Worm (Caenorhabditis elegans) whole organism, L1 larva: ENCODE results near the gene C48B4.11.

ENCODE experiments used
- ama-1 ChIP-seq: fragments of 150-350 bp; optimal IDR thresholded peaks from 2 replicates; lab custom pipeline; 2014
- ceh-63 ChIP-seq: fragments of 200-800 bp; sonication (Bioruptor generic); optimal IDR thresholded peaks from 2 replicates; lab custom pipeline; 2018; ENCODE audit warnings: mild to moderate bottlenecking, missing genetic modification characterization, missing compliant biosample characterization
- ceh-8 ChIP-seq: fragments of 200-800 bp; sonication (Bioruptor generic); optimal IDR thresholded peaks from 2 replicates; lab custom pipeline; 2018; ENCODE audit warnings: mild to moderate bottlenecking, missing genetic modification characterization, moderate library complexity, missing compliant biosample characterization
- efl-3 ChIP-seq: fragments of 200-800 bp; sonication (Bioruptor generic); optimal IDR thresholded peaks from 2 replicates; lab custom pipeline; 2018; ENCODE audit warnings: mild to moderate bottlenecking, missing genetic modification characterization, missing compliant biosample characterization
- elt-2 ChIP-seq: sonication (generic microtip); optimal IDR thresholded peaks from 2 replicates; lab custom pipeline; 2016; ENCODE audit warnings: missing genetic modification characterization, mild to moderate bottlenecking, inconsistent platforms, missing compliant biosample characterization, missing genetic modification reagents
- fkh-8 ChIP-seq: sonication (generic microtip); optimal IDR thresholded peaks from 2 replicates; lab custom pipeline; 2016; ENCODE audit warnings: mild to moderate bottlenecking, missing genetic modification characterization, missing compliant biosample characterization
- fos-1 ChIP-seq: fragments of 150-350 bp; optimal IDR thresholded peaks from 2 replicates; lab custom pipeline; 2014; ENCODE audit warnings: missing biosample characterization, missing genetic modification characterization
- jun-1 ChIP-seq: fragments of 150-350 bp; optimal IDR thresholded peaks from 2 replicates; lab custom pipeline; 2014; ENCODE audit warnings: missing biosample characterization, missing genetic modification reagents, missing genetic modification characterization
- lin-14 ChIP-seq: fragments of 200-800 bp; sonication (Bioruptor generic); optimal IDR thresholded peaks from 2 replicates; lab custom pipeline; 2018; ENCODE audit warnings: mild to moderate bottlenecking, missing genetic modification characterization, moderate library complexity, missing compliant biosample characterization
- lin-15B ChIP-seq: fragments of 150-350 bp; sonication (generic microtip); optimal IDR thresholded peaks from 3 replicates; lab custom pipeline; 2014; ENCODE audit warnings: missing biosample characterization, missing genetic modification characterization
- lin-35 ChIP-seq, 2 experiments: fragments of 150-350 bp; optimal IDR thresholded peaks; 2 replicates each; lab custom pipeline; 2014; ENCODE audit warnings: missing biosample characterization in 2 of 2, missing genetic modification characterization in 2 of 2, missing genetic modification reagents in 2 of 2
- lsy-2 ChIP-seq, 2 experiments: fragments of 150-350 bp; optimal IDR thresholded peaks; 2 replicates each; lab custom pipeline; 2014; ENCODE audit warnings: missing biosample characterization in 2 of 2, missing genetic modification characterization in 2 of 2
- mdl-1 ChIP-seq, 2 experiments: fragments of 150-350 bp; optimal IDR thresholded peaks; 2 replicates each; lab custom pipeline; 2014 to 2017; ENCODE audit warnings: missing biosample characterization in 2 of 2, missing genetic modification characterization in 2 of 2, inconsistent platforms in 1 of 2
- nhr-11 ChIP-seq: fragments of 150-350 bp; optimal IDR thresholded peaks from 2 replicates; lab custom pipeline; 2014; ENCODE audit warnings: missing biosample characterization, missing genetic modification characterization
- nhr-47 ChIP-seq: sonication (generic microtip); optimal IDR thresholded peaks from 2 replicates; lab custom pipeline; 2016; ENCODE audit warnings: mild to moderate bottlenecking, missing genetic modification characterization, moderate library complexity, missing compliant biosample characterization
- nhr-71 ChIP-seq: sonication (generic microtip); optimal IDR thresholded peaks from 2 replicates; lab custom pipeline; 2016; ENCODE audit warnings: mild to moderate bottlenecking, missing genetic modification characterization, moderate library complexity, missing compliant biosample characterization
- nhr-84 ChIP-seq: sonication (generic microtip); optimal IDR thresholded peaks from 2 replicates; lab custom pipeline; 2017; ENCODE audit warnings: missing biosample characterization, missing genetic modification characterization
- nhr-90 ChIP-seq: sonication (generic microtip); optimal IDR thresholded peaks from 2 replicates; lab custom pipeline; 2016; ENCODE audit warnings: mild to moderate bottlenecking, missing genetic modification characterization, missing compliant biosample characterization; ENCODE audit not compliant: poor library complexity
- pag-3 ChIP-seq: sonication (generic microtip); optimal IDR thresholded peaks from 2 replicates; lab custom pipeline; 2017; ENCODE audit warnings: missing genetic modification characterization, mild to moderate bottlenecking, missing compliant biosample characterization, antibody characterized with exemption, borderline replicate concordance; ENCODE audit not compliant: insufficient read depth
- pqm-1 ChIP-seq: sonication (generic microtip); optimal IDR thresholded peaks from 3 replicates; lab custom pipeline; 2017; ENCODE audit warnings: missing biosample characterization, missing genetic modification characterization
- snpc-4 ChIP-seq: fragments of 150-350 bp; optimal IDR thresholded peaks from 2 replicates; lab custom pipeline; 2014; ENCODE audit warnings: missing biosample characterization, missing genetic modification characterization
- swsn-7 ChIP-seq: sonication (generic microtip); optimal IDR thresholded peaks from 2 replicates; lab custom pipeline; 2016; ENCODE audit warnings: missing genetic modification characterization, missing compliant biosample characterization
- tbx-2 ChIP-seq: sonication (generic microtip); optimal IDR thresholded peaks from 2 replicates; lab custom pipeline; 2016; ENCODE audit warnings: missing genetic modification characterization, missing compliant biosample characterization
- tlp-1 ChIP-seq: fragments of 150-350 bp; optimal IDR thresholded peaks from 2 replicates; lab custom pipeline; 2014; ENCODE audit warnings: missing biosample characterization, missing genetic modification characterization
- unc-130 ChIP-seq: fragments of 150-350 bp; optimal IDR thresholded peaks from 2 replicates; lab custom pipeline; 2017; ENCODE audit warnings: missing biosample characterization, missing genetic modification characterization, inconsistent platforms
- unc-30 ChIP-seq: sonication (generic microtip); optimal IDR thresholded peaks from 2 replicates; lab custom pipeline; 2017; ENCODE audit warnings: missing biosample characterization, missing genetic modification characterization
- unc-98 ChIP-seq: fragments of 200-800 bp; sonication (Bioruptor generic); IDR thresholded peaks from 2 replicates; pipeline ENCODE4 v1.3.6; 2022; ENCODE audit warnings: missing genetic modification characterization, missing compliant biosample characterization
- zag-1 ChIP-seq: fragments of 150-350 bp; optimal IDR thresholded peaks from 2 replicates; lab custom pipeline; 2014; ENCODE audit warnings: missing biosample characterization, missing genetic modification characterization
- zip-4 ChIP-seq: fragments of 200-800 bp; sonication (Bioruptor generic); optimal IDR thresholded peaks from 2 replicates; lab custom pipeline; 2018; ENCODE audit warnings: mild to moderate bottlenecking, missing genetic modification characterization, moderate library complexity, missing compliant biosample characterization
- ztf-11 ChIP-seq, 2 experiments: sonication (generic microtip); optimal IDR thresholded peaks; 2 replicates each; lab custom pipeline; 2016 to 2017; ENCODE audit warnings: missing genetic modification characterization in 2 of 2, missing biosample characterization in 1 of 2, missing compliant biosample characterization in 1 of 2

C48B4.11 gene

DNA sequence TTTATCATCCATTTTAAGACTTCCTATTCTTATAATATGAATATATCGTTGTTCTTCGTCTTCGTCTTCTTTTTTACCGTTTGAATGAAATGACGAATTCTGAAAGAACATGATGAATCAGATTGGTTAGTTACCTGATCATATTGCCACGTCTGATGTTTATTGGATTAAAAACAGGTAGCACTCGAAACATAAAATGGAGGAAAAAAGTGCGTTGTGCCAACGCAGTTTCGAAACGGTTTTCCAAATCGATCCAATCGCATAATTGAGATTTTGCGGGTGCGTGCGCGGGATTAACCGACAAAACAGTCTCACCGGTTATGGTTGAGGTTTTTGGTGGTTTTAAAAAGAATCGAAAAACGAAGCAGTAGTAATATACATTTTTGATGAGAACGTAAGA, 29.6 kb upstream of the C48B4.11 start, which contains the start of gene rom-2:
Gene rom-2, minus strand, starts transcription at position 101 of the 400 bp plus-strand sequence.
- no peak for TF ChIP-seq snpc-4
- TF ChIP-seq efl-3 (GFP tag; lab: Kevin White, UChicago) = no peak

DNA sequence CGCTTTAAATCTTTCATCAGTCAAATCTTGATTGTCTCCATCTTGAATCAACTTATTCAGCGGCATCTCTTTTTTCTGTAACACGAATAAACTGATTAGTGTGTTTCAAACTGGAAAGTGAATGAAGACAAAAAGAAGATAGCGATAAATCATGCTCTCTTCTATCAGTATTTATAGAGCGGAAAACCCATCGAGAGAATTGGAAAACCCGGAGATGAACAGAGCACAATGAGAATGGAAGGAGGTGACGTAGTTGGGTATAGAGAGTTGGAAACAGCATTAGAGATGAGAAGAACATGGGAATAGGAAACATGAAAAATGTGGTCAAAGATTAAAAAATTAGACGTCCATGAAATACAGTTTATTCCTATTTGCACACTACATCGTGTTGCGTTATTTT, 26.2 kb upstream of the C48B4.11 start, which contains the start of gene acox-1.5:
Gene acox-1.5, minus strand, starts transcription at position 75 of the 400 bp plus-strand sequence.
- no peak for TF ChIP-seq lin-15B (tag; lab: Kevin White, UChicago)
- peak; percentile 35 for TF ChIP-seq elt-2 (tag; lab: Kevin White, UChicago)

DNA sequence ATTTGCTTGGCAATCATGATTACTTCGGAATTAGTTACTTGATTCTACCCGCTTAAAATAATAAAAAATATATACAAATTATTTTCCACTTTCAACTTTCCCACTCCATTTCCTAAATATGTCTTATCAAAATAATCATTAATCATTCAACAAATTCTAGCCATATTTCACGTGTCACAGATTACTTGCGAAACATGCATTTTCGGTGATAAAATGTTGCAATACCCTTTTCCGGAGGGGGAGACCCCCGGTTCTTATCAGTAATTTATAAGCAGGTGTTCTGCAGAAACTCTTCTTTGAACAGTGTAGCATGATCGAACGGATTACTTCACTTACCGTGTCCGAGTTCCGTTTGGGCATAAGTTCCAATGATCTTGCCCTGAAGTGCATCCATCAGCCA, 24.3 kb upstream of the C48B4.11 start:
- TF ChIP-seq pqm-1 (no peak), mdl-1 (tag; optimal IDR thresholded peaks at IDR 0.05; lab: Kevin White, UChicago) (peak in 1 of 2 experiments; percentile 2), lin-35 (GFP tag; optimal IDR thresholded peaks at IDR 0.05; lab: Kevin White, UChicago) (no peak), ama-1 (no peak), elt-2 (tag; lab: Kevin White, UChicago) (peak; percentile 83)
- TF ChIP-seq, all 84 proteins: peak for 2

DNA sequence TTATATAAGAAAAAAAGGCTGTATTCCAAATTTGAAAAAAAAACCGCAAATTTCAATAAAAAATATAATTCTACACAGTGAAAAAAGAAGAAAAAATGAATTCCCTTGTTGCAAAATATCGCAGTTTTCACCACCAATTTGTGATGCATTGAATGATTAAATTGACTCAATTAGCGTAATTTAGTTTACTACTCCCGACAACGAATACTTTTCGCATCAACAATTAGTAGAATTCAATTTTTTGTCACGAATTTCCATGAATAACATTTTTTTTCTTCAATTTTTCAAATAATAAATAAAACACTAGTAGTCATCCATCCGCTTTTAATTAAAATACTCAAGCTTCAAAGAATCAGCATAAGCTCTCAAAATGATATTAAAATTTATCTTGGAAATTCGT, 19.4 kb upstream of the C48B4.11 start:
- TF ChIP-seq tlp-1 (no peak), jun-1 (no peak), unc-130 (tag; lab: Kevin White, UChicago) (no peak), swsn-7 (tag; lab: Kevin White, UChicago) (no peak), zag-1 (peak; percentile 6), unc-98 (no peak), nhr-84 (tag; lab: Kevin White, UChicago) (no peak), nhr-71 (tag; lab: Kevin White, UChicago) (peak; percentile 52), lin-14 (peak; percentile 72), fkh-8 (tag; lab: Kevin White, UChicago) (peak; percentile 38), lsy-2 (tag; optimal IDR thresholded peaks at IDR 0.05; lab: Kevin White, UChicago) (peak; percentile 5 to 29), nhr-47 (tag; lab: Kevin White, UChicago) (peak; percentile 36), ceh-8 (GFP tag; lab: Kevin White, UChicago) (peak; percentile 94), nhr-90 (tag; lab: Kevin White, UChicago) (no peak)

DNA sequence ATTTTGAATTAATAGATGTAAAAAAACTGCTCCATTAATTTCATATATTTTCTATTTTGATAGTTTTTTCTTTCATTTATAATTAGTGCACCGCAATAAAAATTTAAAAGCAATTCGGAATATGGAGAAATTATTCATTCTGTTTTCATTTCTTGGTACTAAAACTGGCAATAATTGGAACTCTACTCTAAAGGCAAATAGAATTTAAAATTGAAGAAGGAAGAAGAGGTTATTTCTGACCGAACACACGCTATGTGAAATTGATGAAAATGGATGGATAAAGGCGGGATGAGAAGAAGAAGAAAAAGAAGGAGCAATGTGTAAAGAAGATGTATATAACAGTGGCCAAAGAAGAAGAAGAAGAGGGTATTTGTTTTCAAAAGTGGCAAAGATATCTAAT, 17.3 kb upstream of the C48B4.11 start:
- no peak for TF ChIP-seq fos-1 (tag; lab: Kevin White, UChicago)
- no peak for TF ChIP-seq nhr-11 (tag; lab: Kevin White, UChicago)

DNA sequence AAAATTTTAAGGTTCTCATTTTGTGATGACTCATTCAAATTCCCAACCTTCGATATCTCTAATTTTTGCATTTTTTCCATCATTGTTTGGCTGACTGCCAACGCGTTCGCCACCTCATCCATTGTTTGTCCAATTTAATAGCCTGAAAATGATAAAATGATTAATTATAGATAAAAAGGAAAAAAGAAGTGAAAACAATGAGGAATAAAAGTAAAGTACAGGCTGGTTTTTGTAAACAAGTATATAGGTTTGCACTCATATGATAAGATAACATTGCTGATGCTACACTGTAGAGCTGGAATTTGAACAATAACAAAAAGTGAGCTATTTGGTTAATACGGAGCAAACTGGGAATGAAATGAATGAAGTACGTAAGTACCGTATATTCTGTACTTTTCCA, 16.3 kb upstream of the C48B4.11 start, which contains the start of gene C48B4.3:
Gene C48B4.3, minus strand, starts transcription at position 149 of the 400 bp plus-strand sequence.
- no peak for TF ChIP-seq pag-3 (tag; lab: Kevin White, UChicago)
- TF ChIP-seq ztf-11 (tag; optimal IDR thresholded peaks at IDR 0.05; lab: Kevin White, UChicago) = no peak
- TF ChIP-seq unc-30 (tag; lab: Kevin White, UChicago) = no peak
- TF ChIP-seq zip-4 = no peak
- no peak for TF ChIP-seq tbx-2 (tag; lab: Kevin White, UChicago)
- TF ChIP-seq elt-2 (tag; lab: Kevin White, UChicago) = peak; percentile 6
- TF ChIP-seq ceh-63 = no peak
